Worm (Caenorhabditis elegans) whole organism, mixed stage, embryonic: ENCODE measurements around the gene srx-6.
"Not testable (repeated sequence)": the region's sequence is repeated elsewhere in the genome, so short reads cannot be mapped to it uniquely, and the experiment has no call there.

Experiments used
- M03D4.4 ChIP-seq: sonication (generic microtip); optimal IDR thresholded peaks from 2 replicates; lab custom pipeline; 2017; ENCODE audit warnings: mild to moderate bottlenecking, missing genetic modification characterization, missing compliant biosample characterization
- bed-3 ChIP-seq: fragments of 200-800 bp; sonication (Bioruptor generic); optimal IDR thresholded peaks from 3 replicates; lab custom pipeline; 2018; ENCODE audit warnings: mild to moderate bottlenecking, missing genetic modification characterization, moderate library complexity, missing compliant biosample characterization
- ceh-39 ChIP-seq: fragments of 150-350 bp; optimal IDR thresholded peaks from 2 replicates; lab custom pipeline; 2014; ENCODE audit warnings: missing biosample characterization, missing genetic modification characterization
- ceh-43 ChIP-seq: fragments of 200-800 bp; sonication (Bioruptor generic); optimal IDR thresholded peaks from 2 replicates; lab custom pipeline; 2018; ENCODE audit warnings: mild to moderate bottlenecking, missing genetic modification characterization, moderate library complexity, missing compliant biosample characterization
- ces-1 ChIP-seq: fragments of 150-350 bp; optimal IDR thresholded peaks from 2 replicates; lab custom pipeline; 2014; ENCODE audit warnings: missing biosample characterization, missing genetic modification reagents, missing genetic modification characterization
- cnd-1 ChIP-seq: fragments of 200-800 bp; sonication (Bioruptor generic); optimal IDR thresholded peaks from 2 replicates; lab custom pipeline; 2018; ENCODE audit warnings: mild to moderate bottlenecking, missing genetic modification characterization, missing compliant biosample characterization
- elt-3 ChIP-seq: fragments of 150-350 bp; optimal IDR thresholded peaks from 2 replicates; lab custom pipeline; 2014; ENCODE audit warnings: missing biosample characterization, missing genetic modification characterization
- flh-1 ChIP-seq: fragments of 200-800 bp; sonication (Bioruptor generic); optimal IDR thresholded peaks from 2 replicates; lab custom pipeline; 2018; ENCODE audit warnings: mild to moderate bottlenecking, missing genetic modification characterization, moderate library complexity, missing compliant biosample characterization
- hlh-1 ChIP-seq: fragments of 150-350 bp; optimal IDR thresholded peaks from 2 replicates; lab custom pipeline; 2014; ENCODE audit warnings: missing biosample characterization, missing genetic modification reagents, missing genetic modification characterization
- lin-32 ChIP-seq: fragments of 200-800 bp; sonication (Bioruptor generic); optimal IDR thresholded peaks from 2 replicates; lab custom pipeline; 2018; ENCODE audit warnings: mild to moderate bottlenecking, missing genetic modification characterization, missing compliant biosample characterization
- lsy-2 ChIP-seq: fragments of 150-350 bp; optimal IDR thresholded peaks from 2 replicates; lab custom pipeline; 2014; ENCODE audit warnings: missing biosample characterization, missing genetic modification characterization
- mab-5 ChIP-seq: fragments of 150-350 bp; optimal IDR thresholded peaks from 2 replicates; lab custom pipeline; 2014; ENCODE audit warnings: missing biosample characterization, missing genetic modification characterization
- mep-1 ChIP-seq: fragments of 150-350 bp; optimal IDR thresholded peaks from 2 replicates; lab custom pipeline; 2017; ENCODE audit warnings: missing biosample characterization, missing genetic modification reagents, missing genetic modification characterization, inconsistent platforms
- mls-2 ChIP-seq: sonication (generic microtip); optimal IDR thresholded peaks from 2 replicates; lab custom pipeline; 2016; ENCODE audit warnings: mild to moderate bottlenecking, missing genetic modification characterization, moderate library complexity, missing compliant biosample characterization
- nhr-12 ChIP-seq: fragments of 150-350 bp; optimal IDR thresholded peaks from 2 replicates; lab custom pipeline; 2014; ENCODE audit warnings: missing biosample characterization, missing genetic modification characterization
- nhr-2 ChIP-seq: fragments of 150-350 bp; optimal IDR thresholded peaks from 2 replicates; lab custom pipeline; 2014; ENCODE audit warnings: missing biosample characterization, missing genetic modification characterization
- nhr-237 ChIP-seq: fragments of 150-350 bp; optimal IDR thresholded peaks from 2 replicates; lab custom pipeline; 2014; ENCODE audit warnings: missing biosample characterization, missing genetic modification characterization
- nhr-28 ChIP-seq: fragments of 150-350 bp; optimal IDR thresholded peaks from 2 replicates; lab custom pipeline; 2014; ENCODE audit warnings: missing biosample characterization, missing genetic modification characterization
- nhr-76 ChIP-seq: sonication (generic microtip); optimal IDR thresholded peaks from 2 replicates; lab custom pipeline; 2017; ENCODE audit warnings: missing biosample characterization, missing genetic modification characterization
- pha-4 ChIP-seq: fragments of 150-350 bp; optimal IDR thresholded peaks from 2 replicates; lab custom pipeline; 2018; ENCODE audit warnings: missing biosample characterization, missing genetic modification reagents, missing genetic modification characterization
- sem-2 ChIP-seq: fragments of 200-800 bp; sonication (Bioruptor generic); optimal IDR thresholded peaks from 2 replicates; lab custom pipeline; 2018; ENCODE audit warnings: mild to moderate bottlenecking, missing genetic modification characterization, missing compliant biosample characterization
- snpc-4 ChIP-seq: fragments of 150-350 bp; optimal IDR thresholded peaks from 2 replicates; lab custom pipeline; 2014; ENCODE audit warnings: missing biosample characterization, missing genetic modification characterization
- sptf-1 ChIP-seq: sonication (generic microtip); optimal IDR thresholded peaks from 2 replicates; lab custom pipeline; 2017; ENCODE audit warnings: mild to moderate bottlenecking, missing genetic modification characterization, moderate library complexity, missing compliant biosample characterization
- tbx-8 ChIP-seq: fragments of 200-800 bp; sonication (Bioruptor generic); optimal IDR thresholded peaks from 2 replicates; lab custom pipeline; 2018; ENCODE audit warnings: mild to moderate bottlenecking, missing genetic modification characterization, moderate library complexity, missing compliant biosample characterization
- unc-120 ChIP-seq: sonication (generic microtip); optimal IDR thresholded peaks from 2 replicates; lab custom pipeline; 2017; ENCODE audit warnings: missing genetic modification characterization, missing compliant biosample characterization; ENCODE audit not compliant: poor library complexity, severe bottlenecking
- unc-39 ChIP-seq: fragments of 150-350 bp; optimal IDR thresholded peaks from 2 replicates; lab custom pipeline; 2014; ENCODE audit warnings: missing biosample characterization, missing genetic modification characterization
- unc-62 ChIP-seq: fragments of 150-350 bp; optimal IDR thresholded peaks from 2 replicates; lab custom pipeline; 2014; ENCODE audit warnings: missing biosample characterization, missing genetic modification reagents, missing genetic modification characterization
- ztf-11 ChIP-seq: fragments of 150-350 bp; optimal IDR thresholded peaks from 2 replicates; lab custom pipeline; 2014; ENCODE audit warnings: missing biosample characterization, missing genetic modification characterization

Gene srx-6

DNA sequence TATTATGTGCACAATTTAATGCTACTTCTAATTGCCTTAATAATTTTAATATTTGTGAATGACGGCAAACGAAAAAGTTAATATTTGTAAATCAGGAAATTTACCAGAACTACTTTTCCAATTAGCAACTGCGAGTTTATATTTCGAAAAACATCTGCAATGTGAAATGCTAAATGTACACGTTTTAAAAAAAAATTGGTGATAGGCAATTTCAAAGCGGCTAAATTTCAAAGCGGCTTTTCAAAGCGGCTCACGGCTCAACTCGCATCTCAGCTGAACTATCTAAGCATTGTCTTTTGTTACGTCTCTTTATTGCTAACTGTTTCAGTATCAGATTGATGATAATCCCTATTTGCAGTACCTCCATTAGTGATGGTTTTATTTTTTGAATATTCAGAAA is 26.7 kb upstream of the srx-6 start, which contains the start of gene srh-187:
TSS of gene srh-187 (minus strand) at position 101 of the 400 bp plus-strand sequence.
- TF ChIP-seq mls-2 (tag; lab: Kevin White, UChicago) (no peak), lin-32 (GFP tag; lab: Kevin White, UChicago) (no peak), nhr-2 (tag; lab: Kevin White, UChicago) (no peak), ceh-43 (GFP tag; lab: Kevin White, UChicago) (no peak), unc-62 (GFP tag; lab: Kevin White, UChicago) (no peak)

ce11 chrV:7337218-7337617 is 24.1 kb upstream of the srx-6 start, which contains the start of gene F10G2.7:
Gene F10G2.7, minus strand, starts transcription at chrV:7337318.
- TF ChIP-seq lin-32 (GFP tag; lab: Kevin White, UChicago); nhr-237 (tag; lab: Kevin White, UChicago); unc-39 (tag; lab: Kevin White, UChicago): not testable (repeated sequence)

- TF ChIP-seq hlh-1 (tag; lab: Kevin White, UChicago) = peak; percentile 25
- no peak for TF ChIP-seq mep-1 (tag; lab: Kevin White, UChicago)
These were observed 19.1 kb upstream of the srx-6 start, which contains the start of gene F10G2.1 for ce11 chrV:7332253-7332652. Gene F10G2.1, plus strand, starts transcription at chrV:7332553.

- TF ChIP-seq unc-62 (GFP tag; lab: Kevin White, UChicago) (no peak), nhr-28 (no peak), nhr-2 (tag; lab: Kevin White, UChicago) (no peak), ces-1 (GFP tag; lab: Kevin White, UChicago) (no peak), lsy-2 (tag; lab: Kevin White, UChicago) (no peak)
- TF ChIP-seq, all 35 proteins: peak for 0
These were observed 17.7 kb upstream of the srx-6 start, which contains the start of gene F10G2.2 for ce11 chrV:7330868-7331267. Gene F10G2.2, plus strand, starts transcription at chrV:7331168.

DNA sequence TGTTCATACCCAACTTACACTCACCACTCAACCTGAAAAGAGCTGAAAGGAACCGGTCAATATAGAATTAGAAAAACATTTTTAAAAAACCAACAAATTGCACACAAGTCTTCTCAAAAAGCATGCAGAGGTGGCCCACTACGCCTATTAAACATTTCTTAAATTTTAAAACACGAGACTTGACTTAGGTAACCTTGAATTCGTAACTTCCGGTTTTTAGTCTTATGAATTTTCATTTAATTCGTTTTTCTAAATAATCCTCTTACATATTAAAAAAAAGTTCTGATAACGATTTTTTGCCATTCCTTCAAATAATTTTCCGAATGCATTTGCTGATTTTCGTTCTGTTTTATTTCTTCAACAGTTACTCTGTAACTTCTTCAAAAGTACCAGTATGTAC is 15.0 kb upstream of the srx-6 start, which contains the start of gene clec-7:
TSS of gene clec-7 (plus strand) at position 301 of the 400 bp plus-strand sequence.
- TF ChIP-seq mab-5 (tag; lab: Kevin White, UChicago) = no peak
- no peak for TF ChIP-seq pha-4 (tag; lab: Kevin White, UChicago)
- no peak for TF ChIP-seq sem-2 (GFP tag; lab: Kevin White, UChicago)
- no peak for TF ChIP-seq nhr-76 (tag; lab: Kevin White, UChicago)
- no peak for TF ChIP-seq ztf-11
- TF ChIP-seq nhr-28 = no peak

DNA sequence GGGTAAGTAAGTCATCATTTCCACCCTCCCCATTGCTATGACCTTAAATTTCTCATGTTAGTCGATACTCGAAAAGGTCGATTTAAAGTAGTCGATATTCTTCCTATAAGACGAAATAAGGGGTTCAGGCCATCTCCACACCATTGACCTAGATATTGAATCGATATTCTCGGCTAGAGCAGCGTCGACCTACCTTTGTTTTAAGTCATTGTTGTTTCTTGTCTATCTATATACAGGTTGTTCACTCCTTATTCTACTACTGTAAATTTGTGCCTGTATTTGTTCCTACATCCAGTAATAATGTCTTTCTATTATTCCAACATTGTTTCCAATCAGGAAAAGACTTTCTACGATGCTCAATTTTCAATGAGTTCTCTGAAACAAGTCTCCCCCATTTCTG is 13.8 kb upstream of the srx-6 start, which contains the start of gene F10G2.4:
TSS of gene F10G2.4 (plus strand) at position 301 of the 400 bp plus-strand sequence.
- no peak for TF ChIP-seq bed-3 (GFP tag; lab: Kevin White, UChicago)
- TF ChIP-seq hlh-1 (tag; lab: Kevin White, UChicago) = no peak
- TF ChIP-seq nhr-12 (tag; lab: Kevin White, UChicago) = no peak

- no peak for TF ChIP-seq sptf-1 (tag; lab: Kevin White, UChicago)
- TF ChIP-seq M03D4.4 (tag; lab: Kevin White, UChicago) = no peak
- TF ChIP-seq ztf-11 = no peak
- TF ChIP-seq mab-5 (tag; lab: Kevin White, UChicago) = no peak
- no peak for TF ChIP-seq ceh-39
- TF ChIP-seq tbx-8 (GFP tag; lab: Kevin White, UChicago) = no peak
- no peak for TF ChIP-seq unc-120 (tag; lab: Kevin White, UChicago)
- no peak for TF ChIP-seq elt-3
- no peak for TF ChIP-seq nhr-76 (tag; lab: Kevin White, UChicago)
- no peak for TF ChIP-seq ces-1 (GFP tag; lab: Kevin White, UChicago)
- no peak for TF ChIP-seq snpc-4
- TF ChIP-seq nhr-2 (tag; lab: Kevin White, UChicago) = no peak
These were observed 12.2 kb upstream of the srx-6 start, which contains the start of gene srx-92 for ce11 chrV:7325285-7325684. Gene srx-92, minus strand, starts transcription at chrV:7325385.

DNA sequence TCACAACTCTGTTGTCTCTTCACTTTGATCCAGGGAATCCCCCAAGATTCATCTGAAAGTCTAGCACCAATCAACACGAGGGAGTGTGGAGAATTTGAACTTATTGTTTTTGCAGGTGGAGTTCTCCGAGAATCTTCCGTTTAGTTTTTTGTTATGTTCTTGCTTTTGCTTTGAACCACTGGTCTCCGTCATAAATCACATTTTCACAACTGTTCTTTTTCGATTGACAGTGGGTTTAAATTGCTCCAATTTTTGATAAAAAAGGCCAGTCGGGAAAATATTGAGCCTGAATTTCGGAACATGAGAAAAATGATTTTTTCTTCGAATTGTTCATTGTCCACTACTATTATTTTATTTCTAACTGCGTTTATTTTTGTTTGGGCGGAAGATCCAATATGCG is 8.8 kb upstream of the srx-6 start, which contains the start of gene F10G2.10:
TSS of gene F10G2.10 (plus strand) at position 301 of the 400 bp plus-strand sequence.
- no peak for TF ChIP-seq tbx-8 (GFP tag; lab: Kevin White, UChicago)
- no peak for TF ChIP-seq unc-39 (tag; lab: Kevin White, UChicago)
- no peak for TF ChIP-seq nhr-28
- no peak for TF ChIP-seq flh-1 (GFP tag; lab: Kevin White, UChicago)
- no peak for TF ChIP-seq ceh-43 (GFP tag; lab: Kevin White, UChicago)
- no peak for TF ChIP-seq lsy-2 (tag; lab: Kevin White, UChicago)
- no peak for TF ChIP-seq cnd-1 (tag; lab: Kevin White, UChicago)
- TF ChIP-seq unc-62 (GFP tag; lab: Kevin White, UChicago) = no peak
